Worm (Caenorhabditis elegans): ENCODE measurements around the gene T08G5.2.
A peak's percentile ranks its signal among the peaks of the same experiment; 100 is the strongest.

Gene T08G5.2

ce11 chrV:14005812-14006211, 20.3 kb downstream of the T08G5.2 start, which contains the start of gene ric-7:
Gene ric-7 (minus strand): TSS chrV:14005912.
- TF ChIP-seq zip-4 (GFP tag; optimal IDR thresholded peaks at IDR 0.05) = no peak
- no peak for TF ChIP-seq irx-1 (tag; optimal IDR thresholded peaks at IDR 0.05)

ce11 chrV:14004342-14004741, 21.8 kb downstream of the T08G5.2 start:
- TF ChIP-seq dpl-1 (GFP tag; optimal IDR thresholded peaks at IDR 0.05) = no peak
- TF ChIP-seq mab-9 (GFP tag; IDR thresholded peaks at IDR 0.05) = no peak
- peak; percentile 29 for TF ChIP-seq nhr-71 (tag; optimal IDR thresholded peaks at IDR 0.05)
- no peak for TF ChIP-seq mdl-1 (tag; optimal IDR thresholded peaks at IDR 0.05)
- no peak for TF ChIP-seq tlp-1 (tag; optimal IDR thresholded peaks at IDR 0.05)
- peak; percentile 36 for TF ChIP-seq lin-14 (GFP tag; optimal IDR thresholded peaks at IDR 0.05)
- no peak for TF ChIP-seq sptf-1 (tag; optimal IDR thresholded peaks at IDR 0.05)
- TF ChIP-seq zag-1 (tag; optimal IDR thresholded peaks at IDR 0.05) = no peak
- no peak for TF ChIP-seq ces-1 (GFP tag; optimal IDR thresholded peaks at IDR 0.05)
- TF ChIP-seq fkh-8 (tag; optimal IDR thresholded peaks at IDR 0.05) = peak; percentile 33
- no peak for TF ChIP-seq pax-3 (tag; optimal IDR thresholded peaks at IDR 0.05)
- no peak for TF ChIP-seq fos-1 (tag; optimal IDR thresholded peaks at IDR 0.05)
- TF ChIP-seq fkh-4 (tag; optimal IDR thresholded peaks at IDR 0.05; ENCODE audit: borderline replicate concordance) = peak; percentile 9
- TF ChIP-seq dsc-1 (tag; optimal IDR thresholded peaks at IDR 0.05) = peak; percentile 64
- peak; percentile 4 for TF ChIP-seq rnt-1 (tag; optimal IDR thresholded peaks at IDR 0.05)
- TF ChIP-seq fkh-10 (GFP tag; optimal IDR thresholded peaks at IDR 0.05) = peak; percentile 29
- no peak for TF ChIP-seq pqm-1 (tag; optimal IDR thresholded peaks at IDR 0.05)
- TF ChIP-seq nhr-47 (tag; optimal IDR thresholded peaks at IDR 0.05) = peak; percentile 13
- TF ChIP-seq skn-1 (tag; optimal IDR thresholded peaks at IDR 0.05) = no peak
- TF ChIP-seq snu-23 (GFP tag; optimal IDR thresholded peaks at IDR 0.05) = no peak
- no peak for TF ChIP-seq alr-1 (tag; optimal IDR thresholded peaks at IDR 0.05; ENCODE audit: borderline replicate concordance)
- TF ChIP-seq unc-62 (GFP tag; optimal IDR thresholded peaks at IDR 0.05) = no peak

- TF ChIP-seq ceh-82 (tag; optimal IDR thresholded peaks at IDR 0.05) (peak in 1 of 3 experiments; percentile 26), hlh-4 (tag; optimal IDR thresholded peaks at IDR 0.05) (no peak), snu-23 (GFP tag; optimal IDR thresholded peaks at IDR 0.05) (peak; percentile 1), rnt-1 (tag; optimal IDR thresholded peaks at IDR 0.05) (peak; percentile 39), lin-14 (GFP tag; optimal IDR thresholded peaks at IDR 0.05) (peak; percentile 70), unc-62 (GFP tag; optimal IDR thresholded peaks at IDR 0.05) (no peak), C16A3.4 (tag; optimal IDR thresholded peaks at IDR 0.05) (peak; percentile 2), fkh-10 (GFP tag; optimal IDR thresholded peaks at IDR 0.05) (peak; percentile 45), ztf-4 (tag; optimal IDR thresholded peaks at IDR 0.05) (no peak), dsc-1 (tag; optimal IDR thresholded peaks at IDR 0.05) (peak; percentile 39), nhr-19 (GFP tag; conservative IDR thresholded peaks at IDR 0.05) (peak; percentile 22), unc-130 (tag; optimal IDR thresholded peaks at IDR 0.05) (peak; percentile 4), mep-1 (tag; optimal IDR thresholded peaks at IDR 0.05) (peak; percentile 14), mab-9 (GFP tag; IDR thresholded peaks at IDR 0.05) (peak; percentile 12; the same call in 1 of the 2 replicates), lsy-2 (tag; optimal IDR thresholded peaks at IDR 0.05) (peak in 1 of 2 experiments; percentile 36)
Measured at ce11 chrV:14003587-14004156, 22.4 kb downstream of the T08G5.2 start.

- TF ChIP-seq fkh-10 (GFP tag; optimal IDR thresholded peaks at IDR 0.05) (no peak), xbp-1 (tag; optimal IDR thresholded peaks at IDR 0.05) (no peak), lin-35 (GFP tag; optimal IDR thresholded peaks at IDR 0.05) (peak in 1 of 2 experiments; percentile 42), nhr-20 (tag; optimal IDR thresholded peaks at IDR 0.05) (peak; percentile 18), sox-4 (tag; optimal IDR thresholded peaks at IDR 0.05) (no peak), sup-37 (GFP tag; optimal IDR thresholded peaks at IDR 0.05) (no peak), ceh-88 (GFP tag; IDR thresholded peaks at IDR 0.05) (no peak), nhr-85 (tag) (peak; percentile 23), mep-1 (tag; optimal IDR thresholded peaks at IDR 0.05) (peak; percentile 37), nhr-90 (tag; optimal IDR thresholded peaks at IDR 0.05; ENCODE audit: poor library complexity) (no peak), efl-1 (optimal IDR thresholded peaks at IDR 0.05) (peak; percentile 23 to 36), efl-1 (GFP tag; optimal IDR thresholded peaks at IDR 0.05 in 1 of 2) (peak in 1 of 2 experiments; percentile 92), hlh-4 (tag; optimal IDR thresholded peaks at IDR 0.05) (no peak), F16B12.6 (tag; optimal IDR thresholded peaks at IDR 0.05) (no peak), rnt-1 (tag; optimal IDR thresholded peaks at IDR 0.05) (peak; percentile 42), zag-1 (tag; optimal IDR thresholded peaks at IDR 0.05) (no peak), irx-1 (tag; optimal IDR thresholded peaks at IDR 0.05) (no peak), mef-2 (tag; optimal IDR thresholded peaks at IDR 0.05) (no peak), jun-1 (tag; optimal IDR thresholded peaks at IDR 0.05) (no peak), snu-23 (GFP tag; optimal IDR thresholded peaks at IDR 0.05) (peak; percentile 53), nhr-71 (tag; optimal IDR thresholded peaks at IDR 0.05) (peak; percentile 32), ceh-63 (GFP tag; optimal IDR thresholded peaks at IDR 0.05) (no peak), lsy-2 (tag; optimal IDR thresholded peaks at IDR 0.05) (peak in 1 of 2 experiments; percentile 17), mdl-1 (tag; optimal IDR thresholded peaks at IDR 0.05) (peak in 1 of 2 experiments; percentile 0)
Measured at ce11 chrV:14002402-14002801, 23.7 kb downstream of the T08G5.2 start.

Measured in whole organism, L1 larva.